Worm (Caenorhabditis elegans) whole organism, L4 larva: ENCODE measurements around the gene sri-60.

ENCODE experiments used
- nhr-25 ChIP-seq: sonication (generic microtip); optimal IDR thresholded peaks from 2 replicates; lab custom pipeline; 2017; ENCODE audit warnings: missing genetic modification characterization, mild to moderate bottlenecking, missing compliant biosample characterization, antibody characterized with exemption, moderate library complexity, borderline replicate concordance; ENCODE audit not compliant: insufficient read depth
- unc-39 ChIP-seq: sonication (generic microtip); optimal IDR thresholded peaks from 2 replicates; lab custom pipeline; 2017; ENCODE audit warnings: missing biosample characterization, missing genetic modification characterization
- unc-62 ChIP-seq, 3 experiments: fragments of 150-350 bp in 1 of 3; sonication (generic microtip); optimal IDR thresholded peaks in 2 of 3; peaks in 1 of 3; 1 replicate in 1 of 3; 2 replicates in 2 of 3; lab custom pipeline; 2014 to 2017; ENCODE audit warnings: missing biosample characterization in 3 of 3, missing genetic modification characterization in 3 of 3, missing genetic modification reagents in 3 of 3, missing genotype in 1 of 3

ce11 chrII:2742251-2742650, 39.6 kb upstream of the sri-60 start, which contains the start of gene T05A8.7:
- TF ChIP-seq unc-62 (GFP tag; optimal IDR thresholded peaks at IDR 0.05 in 1 of 2; lab: Kevin White, UChicago) (peak in 1 of 2 experiments; percentile 51), unc-62 (tag; optimal IDR thresholded peaks at IDR 0.05; lab: Kevin White, UChicago) (no peak), unc-39 (tag; lab: Kevin White, UChicago) (no peak), nhr-25 (tag; lab: Kevin White, UChicago) (no peak)
